Worm (Caenorhabditis elegans) whole organism, L4/young adult: Measurements from ENCODE around the gene zipt-13.

Source experiments
- W03F9.2 ChIP-seq: fragments of 150-350 bp; optimal IDR thresholded peaks from 2 replicates; lab custom pipeline; 2014; ENCODE audit warnings: missing biosample characterization, missing genetic modification characterization
- dao-5 ChIP-seq: sonication (generic microtip); optimal IDR thresholded peaks from 2 replicates; lab custom pipeline; 2016; ENCODE audit warnings: missing genotype, missing genetic modification characterization, moderate library complexity, missing compliant biosample characterization
- him-1 ChIP-seq: sonication (generic microtip); optimal IDR thresholded peaks from 2 replicates; lab custom pipeline; 2016; ENCODE audit warnings: missing genotype, missing genetic modification reagents, missing genetic modification characterization, missing compliant biosample characterization

zipt-13 gene

ce11 chrX:10228094-10228746, 8.5 kb downstream of the zipt-13 start, which contains the start of gene C14H10.3:
Gene C14H10.3 (minus strand): TSS chrX:10228137.
- TF ChIP-seq W03F9.2 (tag; lab: Kevin White, UChicago) (no peak), dao-5 (tag; lab: Kevin White, UChicago) (no peak), him-1 (tag; lab: Kevin White, UChicago) (no peak)

- no peak for TF ChIP-seq him-1 (tag; lab: Kevin White, UChicago)
- no peak for TF ChIP-seq dao-5 (tag; lab: Kevin White, UChicago)
- no peak for TF ChIP-seq W03F9.2 (tag; lab: Kevin White, UChicago)
Measured at ce11 chrX:10227217-10227616, 9.5 kb downstream of the zipt-13 start.

ce11 chrX:10225845-10226244, 10.9 kb downstream of the zipt-13 start:
- TF ChIP-seq W03F9.2 (tag; lab: Kevin White, UChicago) (no peak), him-1 (tag; lab: Kevin White, UChicago) (no peak), dao-5 (tag; lab: Kevin White, UChicago) (no peak)

- TF ChIP-seq him-1 (tag; lab: Kevin White, UChicago) (no peak), dao-5 (tag; lab: Kevin White, UChicago) (no peak), W03F9.2 (tag; lab: Kevin White, UChicago) (no peak)
Measured at ce11 chrX:10219184-10219705, 17.5 kb downstream of the zipt-13 start.

DNA sequence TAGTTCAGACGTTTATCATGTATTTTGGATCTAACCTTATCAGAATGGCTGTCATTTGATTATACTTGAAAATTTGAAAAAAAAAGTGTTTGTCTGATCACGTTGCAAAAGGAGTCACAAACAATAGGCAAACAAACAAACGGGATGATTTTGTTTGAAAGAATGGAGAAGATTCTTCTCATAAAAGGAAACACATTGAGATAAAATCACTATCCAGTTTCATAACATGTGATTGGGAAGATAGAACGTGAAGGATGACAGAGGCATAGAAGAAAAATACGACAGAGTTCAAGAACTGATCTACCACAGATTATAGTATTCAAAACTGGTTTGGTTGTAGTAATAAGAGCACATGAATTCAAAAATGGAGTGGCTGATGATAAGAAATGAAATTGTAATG, 18.0 kb downstream of the zipt-13 start, which contains the start of gene F44A6.5:
Gene F44A6.5, minus strand, starts transcription at position 151 of the 400 bp plus-strand sequence.
- TF ChIP-seq W03F9.2 (tag; lab: Kevin White, UChicago), result no peak
- no peak for TF ChIP-seq dao-5 (tag; lab: Kevin White, UChicago)
- no peak for TF ChIP-seq him-1 (tag; lab: Kevin White, UChicago)

DNA sequence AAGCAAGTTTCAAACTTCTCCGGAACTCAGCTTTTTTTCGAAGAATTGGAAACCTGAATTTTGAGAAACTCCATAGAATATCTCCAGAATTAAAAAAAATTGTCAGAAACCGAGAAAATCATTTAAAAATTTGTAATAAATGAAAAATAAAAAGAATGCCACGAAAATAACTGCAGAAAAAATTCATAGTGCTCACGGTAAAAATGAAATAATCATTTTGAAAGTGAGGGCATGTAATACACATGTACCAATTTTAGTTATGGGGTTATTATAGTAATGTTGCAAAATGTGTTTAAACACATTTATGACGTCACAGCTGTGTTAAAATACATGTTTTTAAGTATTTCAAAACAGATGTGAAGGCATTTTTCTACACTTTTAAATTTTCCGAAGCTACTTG, 19.9 kb downstream of the zipt-13 start:
- TF ChIP-seq W03F9.2 (tag; lab: Kevin White, UChicago), result no peak
- TF ChIP-seq dao-5 (tag; lab: Kevin White, UChicago), result no peak
- no peak for TF ChIP-seq him-1 (tag; lab: Kevin White, UChicago)

DNA sequence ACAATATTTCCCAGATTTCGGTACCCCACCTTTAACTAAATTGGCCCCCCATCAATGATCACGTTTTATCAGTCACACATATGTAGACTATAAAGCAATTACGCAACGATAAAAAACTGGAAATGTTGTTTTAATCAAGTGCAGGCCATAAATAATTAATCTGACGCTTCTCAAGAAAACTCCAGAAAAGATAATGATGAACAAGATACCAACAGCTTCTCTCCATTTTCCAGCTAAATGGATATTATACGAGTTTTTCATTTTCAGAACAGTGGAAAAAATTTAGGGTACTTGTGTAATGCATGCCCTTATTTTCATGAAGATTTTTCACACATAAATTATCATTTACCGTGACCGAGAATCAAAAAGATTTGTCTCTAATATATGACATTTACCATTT, 20.4 kb downstream of the zipt-13 start:
- TF ChIP-seq dao-5 (tag; lab: Kevin White, UChicago), result no peak
- TF ChIP-seq him-1 (tag; lab: Kevin White, UChicago), result no peak
- no peak for TF ChIP-seq W03F9.2 (tag; lab: Kevin White, UChicago)

ce11 chrX:10215429-10215828, 21.3 kb downstream of the zipt-13 start, which contains the start of gene F44A6.4:
Gene F44A6.4 (minus strand): TSS chrX:10215495.
- no peak for TF ChIP-seq W03F9.2 (tag; lab: Kevin White, UChicago)

ce11 chrX:10212469-10212868, 24.3 kb downstream of the zipt-13 start, which contains the start of gene F44A6.3:
Gene F44A6.3 (plus strand): TSS chrX:10212769.
- TF ChIP-seq him-1 (tag; lab: Kevin White, UChicago), result no peak
- no peak for TF ChIP-seq W03F9.2 (tag; lab: Kevin White, UChicago)
- TF ChIP-seq dao-5 (tag; lab: Kevin White, UChicago), result no peak

DNA sequence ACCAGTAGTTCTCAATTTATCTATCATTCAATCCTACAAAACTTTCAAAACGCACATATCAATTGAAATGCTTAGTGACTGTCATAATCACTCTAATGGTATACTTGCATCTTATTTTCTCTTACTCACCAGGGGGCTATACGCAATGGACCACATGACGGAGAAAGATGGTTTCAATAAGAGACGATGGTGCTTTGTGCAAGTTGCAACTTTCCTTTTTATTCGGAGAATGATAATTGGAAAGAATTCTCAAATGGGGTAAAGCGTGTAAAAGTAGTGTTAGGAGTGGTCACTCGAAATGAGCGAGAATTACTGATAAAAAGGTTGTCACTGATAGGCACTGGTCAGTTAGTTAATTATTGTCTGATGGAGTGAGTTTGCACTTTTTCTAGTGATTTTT, 28.3 kb downstream of the zipt-13 start:
- no peak for TF ChIP-seq dao-5 (tag; lab: Kevin White, UChicago)
- no peak for TF ChIP-seq W03F9.2 (tag; lab: Kevin White, UChicago)
- no peak for TF ChIP-seq him-1 (tag; lab: Kevin White, UChicago)

DNA sequence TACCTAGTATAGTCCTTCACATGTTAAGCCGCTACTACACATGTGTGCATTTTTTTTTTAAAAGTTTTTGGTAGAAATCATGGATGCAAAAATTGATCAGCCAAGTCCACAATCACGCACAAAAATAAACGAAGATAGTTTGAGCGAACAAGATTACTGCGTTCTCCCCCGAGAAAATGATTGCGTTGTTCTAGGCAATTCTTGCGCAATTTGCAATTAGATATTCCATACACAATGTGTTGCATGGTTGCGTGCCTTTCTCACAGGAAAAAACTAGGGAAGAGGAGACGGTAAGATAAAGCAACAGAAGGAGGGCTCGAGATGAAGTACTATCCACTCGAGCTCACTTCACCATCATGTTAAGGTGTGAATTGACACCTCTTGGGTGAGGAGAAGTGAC, 30.7 kb downstream of the zipt-13 start:
- TF ChIP-seq dao-5 (tag; lab: Kevin White, UChicago), result no peak
- no peak for TF ChIP-seq W03F9.2 (tag; lab: Kevin White, UChicago)
- no peak for TF ChIP-seq him-1 (tag; lab: Kevin White, UChicago)

ce11 chrX:10205321-10205720, 31.4 kb downstream of the zipt-13 start, which contains the start of gene sex-1:
Gene sex-1 (minus strand): TSS chrX:10205421.
- TF ChIP-seq W03F9.2 (tag; lab: Kevin White, UChicago) (no peak), him-1 (tag; lab: Kevin White, UChicago) (no peak), dao-5 (tag; lab: Kevin White, UChicago) (no peak)

DNA sequence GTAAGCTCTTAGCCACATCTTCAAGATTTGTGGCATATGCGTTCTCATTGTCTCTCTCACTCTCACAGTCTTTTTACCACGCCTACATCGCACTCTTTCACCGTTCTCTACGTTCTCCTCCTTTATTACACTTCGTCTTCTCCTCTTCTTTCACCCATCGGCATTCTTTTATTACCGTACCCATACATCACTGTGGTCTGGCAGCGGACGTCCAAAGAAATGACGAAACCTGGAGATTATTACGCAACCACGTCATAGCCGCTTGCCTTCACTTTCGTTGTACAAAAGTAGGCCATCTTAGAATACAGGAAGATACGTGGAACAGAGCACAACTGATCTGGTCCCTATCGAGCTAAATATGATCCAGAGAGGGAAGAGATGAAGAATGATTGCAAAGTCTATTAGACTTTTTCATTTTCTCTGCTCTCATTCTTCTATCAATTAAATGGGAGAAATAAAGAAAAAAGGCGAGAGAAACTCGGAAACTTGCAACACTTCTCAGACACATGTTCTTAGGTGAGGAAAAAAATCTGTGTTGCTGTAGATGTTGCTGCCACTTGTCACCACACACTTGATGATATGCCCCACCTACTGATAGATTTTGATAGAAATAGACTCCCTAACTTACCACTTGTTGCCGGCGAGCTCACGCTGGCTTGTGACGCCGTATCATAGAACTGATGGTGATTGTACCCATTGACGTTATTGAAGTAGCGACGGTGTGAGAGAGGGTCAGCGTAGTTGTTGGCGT, 32.3 kb downstream of the zipt-13 start:
- TF ChIP-seq dao-5 (tag; lab: Kevin White, UChicago), result no peak
- TF ChIP-seq W03F9.2 (tag; lab: Kevin White, UChicago), result no peak
- no peak for TF ChIP-seq him-1 (tag; lab: Kevin White, UChicago)
